Fruit fly (Drosophila melanogaster) whole organism, adult: ENCODE measurements around the gene CG5568.
A peak's percentile ranks its signal among the peaks of the same experiment; 100 is the strongest.

Experiments
- CG11617 ChIP-seq: fragments of 200-800 bp; sonication (Bioruptor generic); optimal IDR thresholded peaks from 2 replicates; lab custom pipeline; 2017; ENCODE audit warnings: mild to moderate bottlenecking, missing biosample characterization, missing genetic modification reagents, missing genetic modification characterization
- CG12768 ChIP-seq: fragments of 200-800 bp; sonication (Bioruptor generic); optimal IDR thresholded peaks from 2 replicates; lab custom pipeline; 2017; ENCODE audit warnings: missing biosample characterization, missing genetic modification characterization, mild to moderate bottlenecking, moderate library complexity, missing genetic modification reagents
- CG14711 ChIP-seq: fragments of 200-800 bp; sonication (Bioruptor generic); optimal IDR thresholded peaks from 2 replicates; lab custom pipeline; 2018; ENCODE audit warnings: missing biosample characterization, mild to moderate bottlenecking, missing genetic modification characterization, moderate library complexity
- CG1620 ChIP-seq: fragments of 200-800 bp; sonication (Bioruptor generic); optimal IDR thresholded peaks from 2 replicates; lab custom pipeline; 2016; ENCODE audit warnings: missing biosample characterization, missing genetic modification characterization
- CG33017 ChIP-seq: fragments of 200-800 bp; sonication (Bioruptor generic); optimal IDR thresholded peaks from 2 replicates; lab custom pipeline; 2018; ENCODE audit warnings: missing biosample characterization, mild to moderate bottlenecking, missing genetic modification characterization, moderate library complexity
- CG5204 ChIP-seq: fragments of 200-800 bp; sonication (Bioruptor generic); optimal IDR thresholded peaks from 2 replicates; lab custom pipeline; 2016; ENCODE audit warnings: missing biosample characterization, missing genetic modification characterization
- CG7045 ChIP-seq: fragments of 200-800 bp; sonication (Bioruptor generic); optimal IDR thresholded peaks from 2 replicates; lab custom pipeline; 2017; ENCODE audit warnings: missing biosample characterization, mild to moderate bottlenecking, missing genetic modification characterization
- CG7101 ChIP-seq: fragments of 200-800 bp; sonication (Bioruptor generic); optimal IDR thresholded peaks from 2 replicates; lab custom pipeline; 2018; ENCODE audit warnings: missing biosample characterization, mild to moderate bottlenecking, missing genetic modification characterization, moderate library complexity
- Clk ChIP-seq: fragments of 200-800 bp; sonication (Bioruptor generic); optimal IDR thresholded peaks from 2 replicates; lab custom pipeline; 2017; ENCODE audit warnings: missing biosample characterization, missing genetic modification characterization
- Crg-1 ChIP-seq: fragments of 200-800 bp; sonication (Bioruptor generic); optimal IDR thresholded peaks from 2 replicates; lab custom pipeline; 2016; ENCODE audit warnings: missing biosample characterization, missing genetic modification characterization
- Hr96 ChIP-seq: fragments of 200-800 bp; sonication (Bioruptor generic); optimal IDR thresholded peaks from 2 replicates; lab custom pipeline; 2016; ENCODE audit warnings: missing biosample characterization, missing genetic modification characterization
- Mnt ChIP-seq: fragments of 200-800 bp; sonication (Bioruptor generic); optimal IDR thresholded peaks from 2 replicates; lab custom pipeline; 2016; ENCODE audit warnings: missing biosample characterization, mild to moderate bottlenecking, missing genetic modification characterization
- bab1 ChIP-seq: fragments of 200-800 bp; sonication (Bioruptor generic); optimal IDR thresholded peaks from 3 replicates; lab custom pipeline; 2019; ENCODE audit warnings: missing biosample characterization, mild to moderate bottlenecking, missing genetic modification characterization, moderate library complexity
- cic ChIP-seq: fragments of 200-800 bp; sonication (Bioruptor generic); optimal IDR thresholded peaks from 2 replicates; lab custom pipeline; 2017; ENCODE audit warnings: missing biosample characterization, mild to moderate bottlenecking, missing genetic modification characterization, moderate library complexity
- cnc ChIP-seq, 2 experiments: fragments of >200 bp; optimal IDR thresholded peaks; 2 replicates each; lab custom pipeline; 2017
- kay ChIP-seq: fragments of 200-800 bp; sonication (Bioruptor generic); peaks from one replicate; lab custom pipeline; 2016; ENCODE audit warnings: missing biosample characterization, missing genetic modification characterization, borderline replicate concordance
- ovo ChIP-seq: fragments of 200-800 bp; sonication (Bioruptor generic); optimal IDR thresholded peaks from 2 replicates; lab custom pipeline; 2016; ENCODE audit warnings: missing biosample characterization, missing genetic modification characterization
- pad ChIP-seq: fragments of 200-800 bp; sonication (Bioruptor generic); optimal IDR thresholded peaks from 3 replicates; lab custom pipeline; 2017; ENCODE audit warnings: missing biosample characterization, missing genetic modification characterization, mild to moderate bottlenecking, moderate library complexity, missing genetic modification reagents
- tj ChIP-seq: fragments of 200-800 bp; sonication (Bioruptor generic); optimal IDR thresholded peaks from 3 replicates; lab custom pipeline; 2017; ENCODE audit warnings: missing biosample characterization, mild to moderate bottlenecking, missing genetic modification characterization, moderate library complexity
- toe ChIP-seq: fragments of 200-800 bp; sonication (Bioruptor generic); optimal IDR thresholded peaks from 2 replicates; lab custom pipeline; 2016; ENCODE audit warnings: missing biosample characterization, missing genetic modification characterization

CG5568 gene

DNA sequence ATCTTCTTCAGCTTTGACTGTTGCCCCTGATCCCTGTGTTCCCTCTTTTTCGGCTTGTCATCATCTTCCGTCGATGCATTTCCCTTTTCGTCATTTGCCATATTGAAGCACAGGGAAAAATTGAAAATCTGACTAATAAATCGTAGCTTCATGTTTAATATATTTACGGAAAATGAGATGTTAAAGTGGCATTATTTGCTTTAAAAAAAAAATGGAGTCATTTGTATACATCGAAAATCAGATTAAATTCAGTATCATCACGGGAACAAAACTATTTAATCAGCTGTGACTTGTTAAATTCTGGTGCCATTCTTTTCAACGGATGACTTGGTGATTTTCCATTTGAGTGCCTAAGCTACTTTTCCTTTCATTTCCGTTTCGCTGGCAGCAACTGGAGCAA lies 35.3 kb downstream of the CG5568 start, which contains the start of gene CG10486:
TSS of gene CG10486 (minus strand) at position 101 of the 400 bp plus-strand sequence.
- TF ChIP-seq CG5204 (GFP tag; lab: Kevin White, UChicago) = no peak
- no peak for TF ChIP-seq pad (GFP tag; lab: Kevin White, UChicago)
- TF ChIP-seq CG7101 = no peak
- TF ChIP-seq Hr96 (GFP tag; lab: Kevin White, UChicago) = no peak
- TF ChIP-seq Mnt (GFP tag; lab: Kevin White, UChicago) = no peak
- no peak for TF ChIP-seq CG12768
- TF ChIP-seq kay (GFP tag; lab: Kevin White, UChicago) = no peak
- no peak for TF ChIP-seq CG11617 (GFP tag; lab: Kevin White, UChicago)
- no peak for TF ChIP-seq Clk (GFP tag; lab: Kevin White, UChicago)
- no peak for TF ChIP-seq ovo
- TF ChIP-seq CG1620 (GFP tag; lab: Kevin White, UChicago) = no peak
- no peak for TF ChIP-seq CG7045 (GFP tag; lab: Kevin White, UChicago)

DNA sequence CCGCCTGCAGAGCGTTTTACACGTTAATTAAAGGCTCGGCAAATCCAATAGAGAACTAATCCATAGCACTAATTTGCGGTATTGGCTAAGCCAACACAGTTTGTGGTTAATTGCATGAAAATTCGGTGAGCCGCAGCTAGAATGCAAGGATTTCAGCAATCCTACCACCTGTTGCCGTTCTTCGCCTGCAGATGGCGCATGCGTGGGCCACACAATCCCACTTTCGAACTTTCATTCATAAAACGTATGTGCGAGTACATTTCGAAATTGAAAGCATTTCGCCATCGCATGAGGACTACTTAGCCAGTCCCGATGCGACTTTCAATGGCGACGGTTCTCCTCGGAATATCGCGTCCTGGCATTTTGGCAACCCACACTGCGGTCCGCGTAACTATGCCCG lies 35.8 kb downstream of the CG5568 start, which contains the start of gene CG13288:
TSS of gene CG13288 (plus strand) at position 305 of the 400 bp plus-strand sequence.
- TF ChIP-seq Hr96 (GFP tag; lab: Kevin White, UChicago) = no peak
- no peak for TF ChIP-seq tj

DNA sequence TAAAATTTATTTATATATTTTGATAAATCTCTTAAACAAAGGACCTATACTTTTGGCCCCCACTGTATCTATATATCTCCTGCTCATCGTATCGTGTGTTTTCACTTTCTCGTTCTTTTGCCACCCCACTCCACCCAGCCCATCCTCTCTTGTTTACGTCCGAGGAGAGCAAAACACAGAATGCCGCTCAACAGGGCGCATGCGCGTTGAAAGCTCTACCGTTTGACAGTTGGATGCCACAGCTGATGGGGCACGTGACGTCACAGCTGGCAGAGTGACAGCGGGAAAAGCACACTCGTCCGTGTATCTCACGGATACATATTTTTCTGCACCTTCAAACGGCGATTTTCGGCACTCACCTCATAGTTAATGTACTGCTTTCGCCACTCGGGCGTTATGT lies 49.5 kb downstream of the CG5568 start:
- TF ChIP-seq cic (GFP tag; lab: Kevin White, UChicago) (peak; percentile 12), ovo (no peak)

DNA sequence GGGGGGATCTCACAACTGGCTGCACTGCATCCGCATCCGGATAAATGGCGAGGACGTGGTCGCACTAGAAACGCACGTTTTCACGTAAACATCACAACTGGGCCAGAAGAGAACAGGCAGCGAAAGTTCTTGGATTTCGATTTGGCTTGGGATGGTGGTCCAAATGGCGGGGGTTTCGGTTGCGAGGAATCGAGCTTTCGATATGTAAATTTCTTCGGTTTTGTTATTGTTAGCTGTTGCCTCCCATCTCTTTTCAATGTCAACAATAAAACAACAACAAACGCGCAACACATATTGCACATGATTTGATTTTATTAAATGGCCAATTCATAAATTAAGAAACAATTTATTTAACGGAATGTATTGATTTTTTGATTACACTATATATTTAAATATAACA lies 49.9 kb downstream of the CG5568 start, which contains the start of gene PXo:
TSS of gene PXo (minus strand) at position 101 of the 400 bp plus-strand sequence.
- TF ChIP-seq Crg-1 = no peak
- no peak for TF ChIP-seq bab1

DNA sequence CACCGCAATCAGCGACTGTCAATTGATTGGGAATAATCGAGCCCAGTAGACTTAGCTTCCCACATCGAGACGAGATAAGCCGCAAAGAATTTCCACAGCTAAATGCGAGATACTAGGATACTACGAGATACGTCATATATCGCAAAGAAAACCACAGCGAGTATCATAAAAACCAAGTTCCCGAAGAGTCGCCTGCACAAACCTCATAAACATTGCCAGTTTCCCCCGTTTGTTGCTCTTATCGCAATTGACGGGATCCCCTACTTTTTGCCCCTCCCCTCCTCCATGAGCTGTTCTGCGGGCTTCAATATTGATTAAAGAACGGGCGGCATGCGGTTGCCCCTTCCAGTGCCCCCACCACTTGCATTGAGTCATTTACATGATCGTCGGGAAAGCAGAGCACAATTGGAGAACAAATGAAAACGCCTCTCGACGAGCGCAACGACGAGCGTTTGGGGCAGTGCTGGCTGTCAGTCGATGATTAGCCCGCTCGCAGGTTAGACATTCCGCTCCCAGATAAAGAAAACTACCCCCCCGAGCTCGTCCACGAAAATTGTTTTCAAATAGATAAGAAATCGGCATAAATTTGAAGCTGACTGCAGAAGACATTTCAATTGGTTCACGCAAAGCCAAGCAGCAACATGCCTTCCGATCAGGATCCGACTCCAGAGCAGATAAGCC lies 50.8 kb downstream of the CG5568 start, which contains the start of gene CG32407:
TSS of gene CG32407 (plus strand) at position 51 of the 681 bp plus-strand sequence.
- TF ChIP-seq Clk (GFP tag; lab: Kevin White, UChicago) = no peak
- TF ChIP-seq Mnt (GFP tag; lab: Kevin White, UChicago) = peak; percentile 71
- no peak for TF ChIP-seq bab1
- TF ChIP-seq cnc (optimal IDR thresholded peaks at IDR 0.05; lab: Kevin White, UChicago) = no peak
- peak; percentile 23 for TF ChIP-seq CG7101
- TF ChIP-seq CG5204 (GFP tag; lab: Kevin White, UChicago) = no peak
- TF ChIP-seq CG33017 (tag; lab: Kevin White, UChicago) = no peak
- TF ChIP-seq CG12768 = peak; percentile 45
- TF ChIP-seq CG11617 (GFP tag; lab: Kevin White, UChicago) = peak; percentile 13
- TF ChIP-seq Crg-1 = peak; percentile 36
- no peak for TF ChIP-seq kay (GFP tag; lab: Kevin White, UChicago)
- peak; percentile 6 for TF ChIP-seq CG7045 (GFP tag; lab: Kevin White, UChicago)
- TF ChIP-seq CG1620 (GFP tag; lab: Kevin White, UChicago) = no peak
- TF ChIP-seq toe (GFP tag; lab: Kevin White, UChicago) = peak; percentile 8
- TF ChIP-seq ovo = peak; percentile 24
- peak; percentile 59 for TF ChIP-seq cic (GFP tag; lab: Kevin White, UChicago)
- TF ChIP-seq tj = no peak
- TF ChIP-seq CG14711 = no peak
- TF ChIP-seq pad (GFP tag; lab: Kevin White, UChicago) = peak; percentile 64
- TF ChIP-seq Hr96 (GFP tag; lab: Kevin White, UChicago) = peak; percentile 53
